Worm (Caenorhabditis elegans) whole organism, late embryonic: ENCODE results near the gene shl-1.

Experiments
- ama-1 ChIP-seq: fragments of 150-350 bp; optimal IDR thresholded peaks from 2 replicates; lab custom pipeline; 2014
- ceh-22 ChIP-seq: sonication (generic microtip); optimal IDR thresholded peaks from 2 replicates; lab custom pipeline; 2017; ENCODE audit warnings: missing biosample characterization, missing genetic modification characterization
- ceh-30 ChIP-seq: fragments of 150-350 bp; optimal IDR thresholded peaks from 2 replicates; lab custom pipeline; 2014; ENCODE audit warnings: missing biosample characterization, missing genetic modification characterization
- ceh-34 ChIP-seq: sonication (generic microtip); optimal IDR thresholded peaks from 2 replicates; lab custom pipeline; 2016; ENCODE audit warnings: mild to moderate bottlenecking, missing genetic modification characterization, missing compliant biosample characterization
- ceh-48 ChIP-seq: sonication (generic microtip); optimal IDR thresholded peaks from 2 replicates; lab custom pipeline; 2016; ENCODE audit warnings: missing genetic modification characterization, inconsistent platforms, missing compliant biosample characterization
- ceh-9 ChIP-seq: sonication (generic microtip); optimal IDR thresholded peaks from 2 replicates; lab custom pipeline; 2016; ENCODE audit warnings: mild to moderate bottlenecking, missing genetic modification characterization, inconsistent platforms, missing compliant biosample characterization
- nhr-11 ChIP-seq: fragments of 150-350 bp; optimal IDR thresholded peaks from 2 replicates; lab custom pipeline; 2014; ENCODE audit warnings: missing biosample characterization, missing genetic modification characterization
- pha-4 ChIP-seq: fragments of 150-350 bp; optimal IDR thresholded peaks from 2 replicates; lab custom pipeline; 2018; ENCODE audit warnings: missing biosample characterization, missing genetic modification reagents, missing genetic modification characterization
- pqm-1 ChIP-seq: sonication (generic microtip); optimal IDR thresholded peaks from 2 replicates; lab custom pipeline; 2016; ENCODE audit warnings: missing genetic modification characterization, missing compliant biosample characterization
- rnt-1 ChIP-seq: sonication (generic microtip); optimal IDR thresholded peaks from 2 replicates; lab custom pipeline; 2016; ENCODE audit warnings: missing genetic modification characterization, missing compliant biosample characterization
- unc-86 ChIP-seq: sonication (generic microtip); optimal IDR thresholded peaks from 2 replicates; lab custom pipeline; 2016; ENCODE audit warnings: missing genetic modification characterization, missing compliant biosample characterization

DNA sequence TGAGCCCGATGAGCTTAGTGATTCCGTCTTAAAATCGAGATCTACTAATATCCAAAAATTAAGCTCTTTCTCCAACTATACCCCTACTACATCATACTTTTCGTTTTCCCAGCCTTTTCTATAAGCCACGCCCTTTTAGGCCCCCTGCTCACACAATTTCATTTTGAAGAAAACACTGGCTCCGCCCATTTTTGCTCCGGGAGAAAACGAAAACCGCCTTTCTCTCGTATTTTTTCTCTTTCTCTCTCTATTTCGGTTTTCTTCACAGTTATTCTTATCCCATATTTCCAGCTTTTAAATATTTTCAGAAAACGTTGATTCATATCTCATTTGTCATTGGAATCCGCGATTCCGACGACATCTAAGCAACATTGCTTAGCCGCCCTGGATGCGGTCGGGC lies 22.2 kb downstream of the shl-1 start, which contains the start of gene Y73B6BL.47:
- TF ChIP-seq unc-86 (tag; lab: Kevin White, UChicago) (no peak), ceh-22 (tag; lab: Kevin White, UChicago) (no peak), ceh-34 (no peak), rnt-1 (tag; lab: Kevin White, UChicago) (no peak), ceh-48 (tag; lab: Kevin White, UChicago) (no peak), pqm-1 (tag; lab: Kevin White, UChicago) (no peak), pha-4 (tag; lab: Kevin White, UChicago) (no peak), ama-1 (lab: Kevin White, UChicago) (no peak), nhr-11 (tag; lab: Kevin White, UChicago) (no peak), ceh-30 (tag; lab: Kevin White, UChicago) (no peak), ceh-9 (no peak)
